Worm (Caenorhabditis elegans) whole organism, late embryonic: ENCODE measurements around the gene C26B2.8.

Experiments
- K09A11.1 ChIP-seq: sonication (generic microtip); optimal IDR thresholded peaks from 2 replicates; lab custom pipeline; 2017; ENCODE audit warnings: antibody characterized with exemption, mild to moderate bottlenecking, missing genetic modification characterization, missing compliant biosample characterization; ENCODE audit not compliant: insufficient read depth
- ceh-22 ChIP-seq: sonication (generic microtip); optimal IDR thresholded peaks from 2 replicates; lab custom pipeline; 2017; ENCODE audit warnings: missing biosample characterization, missing genetic modification characterization
- fkh-10 ChIP-seq: fragments of 150-350 bp; optimal IDR thresholded peaks from 2 replicates; lab custom pipeline; 2014; ENCODE audit warnings: missing biosample characterization, missing genetic modification reagents, missing genetic modification characterization
- lin-11 ChIP-seq: fragments of 200-800 bp; sonication (Bioruptor generic); optimal IDR thresholded peaks from 2 replicates; lab custom pipeline; 2018; ENCODE audit warnings: mild to moderate bottlenecking, missing genetic modification characterization, missing compliant biosample characterization
- nfya-1 ChIP-seq: sonication (generic microtip); optimal IDR thresholded peaks from 2 replicates; lab custom pipeline; 2017; ENCODE audit warnings: missing genetic modification characterization, mild to moderate bottlenecking, missing compliant biosample characterization, antibody characterized with exemption, moderate library complexity
- odd-2 ChIP-seq: sonication (generic microtip); optimal IDR thresholded peaks from 2 replicates; lab custom pipeline; 2017; ENCODE audit warnings: antibody characterized with exemption, mild to moderate bottlenecking, missing genetic modification characterization, missing compliant biosample characterization
- pag-3 ChIP-seq: sonication (generic microtip); optimal IDR thresholded peaks from 2 replicates; lab custom pipeline; 2016; ENCODE audit warnings: missing compliant biosample characterization, missing genetic modification characterization, borderline replicate concordance
- pha-4 ChIP-seq: fragments of 150-350 bp; optimal IDR thresholded peaks from 2 replicates; lab custom pipeline; 2018; ENCODE audit warnings: missing biosample characterization, missing genetic modification reagents, missing genetic modification characterization
- unc-86 ChIP-seq: sonication (generic microtip); optimal IDR thresholded peaks from 2 replicates; lab custom pipeline; 2016; ENCODE audit warnings: missing genetic modification characterization, missing compliant biosample characterization

ce11 chrIV:8043722-8044121 lies 29.8 kb downstream of the C26B2.8 start:
- TF ChIP-seq odd-2 (tag; lab: Kevin White, UChicago) (no peak), pag-3 (tag; lab: Kevin White, UChicago) (no peak), lin-11 (no peak), unc-86 (no peak), nfya-1 (tag; lab: Kevin White, UChicago) (no peak), fkh-10 (GFP tag; lab: Kevin White, UChicago) (no peak), pha-4 (tag; lab: Kevin White, UChicago) (no peak), K09A11.1 (tag; lab: Kevin White, UChicago) (no peak), ceh-22 (no peak)
